Fruit fly (Drosophila melanogaster): ENCODE data around the gene out.

Gene out

dm6 chrX:19361406-19361859 is 39.5 kb upstream of the out start (continued):
- peak; percentile 77 for TF ChIP-seq spab (GFP tag; optimal IDR thresholded peaks at IDR 0.05)
- no peak for TF ChIP-seq Eip93F (GFP tag; optimal IDR thresholded peaks at IDR 0.05)
- TF ChIP-seq cyc (GFP tag; optimal IDR thresholded peaks at IDR 0.05) = peak; percentile 87
- peak; percentile 89 for TF ChIP-seq net (GFP tag; optimal IDR thresholded peaks at IDR 0.05)
- TF ChIP-seq dsx (GFP tag; optimal IDR thresholded peaks at IDR 0.05; ENCODE audit: poor library complexity, severe bottlenecking) = peak; percentile 79
- peak; percentile 75 for TF ChIP-seq CG3032 (tag; optimal IDR thresholded peaks at IDR 0.05)
- TF ChIP-seq Sox102F (GFP tag; optimal IDR thresholded peaks at IDR 0.05) = peak; percentile 86
- TF ChIP-seq Ets21C (GFP tag; optimal IDR thresholded peaks at IDR 0.05) = peak; percentile 73
- TF ChIP-seq ss (GFP tag; optimal IDR thresholded peaks at IDR 0.05) = peak; percentile 49 to 74
- TF ChIP-seq Eip78C (GFP tag) = peak; percentile 96
- TF ChIP-seq CG10669 (GFP tag; optimal IDR thresholded peaks at IDR 0.05) = peak; percentile 85
- peak; percentile 91 for TF ChIP-seq CG6163 (GFP tag; IDR thresholded peaks at IDR 0.05)
- peak; percentile 90 for TF ChIP-seq CG3919 (GFP tag; optimal IDR thresholded peaks at IDR 0.05)
- TF ChIP-seq Hr38 (GFP tag; optimal IDR thresholded peaks at IDR 0.05) = no peak
- TF ChIP-seq Gug (GFP tag; IDR thresholded peaks at IDR 0.05) = peak; percentile 44

- TF ChIP-seq svp (GFP tag) (peak; percentile 29), lz (GFP tag; optimal IDR thresholded peaks at IDR 0.05) (no peak), Sox102F (GFP tag; optimal IDR thresholded peaks at IDR 0.05) (no peak), fkh (GFP tag; optimal IDR thresholded peaks at IDR 0.05) (peak; percentile 68)
These were observed 39.0 kb upstream of the out start for dm6 chrX:19360735-19361405.

- no peak for TF ChIP-seq achi (GFP tag; optimal IDR thresholded peaks at IDR 0.05)
- peak; percentile 69 for TF ChIP-seq Lpt (GFP tag; optimal IDR thresholded peaks at IDR 0.05)
- TF ChIP-seq CG6808 (GFP tag; optimal IDR thresholded peaks at IDR 0.05) = peak; percentile 69
- peak; percentile 78 to 82 for TF ChIP-seq ss (GFP tag; optimal IDR thresholded peaks at IDR 0.05)
- TF ChIP-seq dsx (GFP tag; optimal IDR thresholded peaks at IDR 0.05; ENCODE audit: poor library complexity, severe bottlenecking) = peak; percentile 44
- TF ChIP-seq CG8119 (GFP tag; IDR thresholded peaks at IDR 0.05) = peak; percentile 59; the same call in 1 of the 3 replicates
- peak; percentile 40 for TF ChIP-seq Eip78C (GFP tag)
- no peak for TF ChIP-seq Smox (GFP tag; optimal IDR thresholded peaks at IDR 0.05)
- TF ChIP-seq esn (GFP tag; optimal IDR thresholded peaks at IDR 0.05) = no peak
- TF ChIP-seq CG15336 (GFP tag; IDR thresholded peaks at IDR 0.05) = peak; percentile 40; the same call in 1 of the 2 replicates
- no peak for TF ChIP-seq CG11294 (GFP tag; IDR thresholded peaks at IDR 0.05)
- no peak for TF ChIP-seq Blimp-1 (GFP tag; optimal IDR thresholded peaks at IDR 0.05)
- no peak for TF ChIP-seq fkh (GFP tag; optimal IDR thresholded peaks at IDR 0.05)
- no peak for TF ChIP-seq Gug (GFP tag; IDR thresholded peaks at IDR 0.05)
- TF ChIP-seq net (GFP tag; optimal IDR thresholded peaks at IDR 0.05) = peak; percentile 19
- TF ChIP-seq CG34406 (GFP tag; optimal IDR thresholded peaks at IDR 0.05) = no peak
- TF ChIP-seq spab (GFP tag; optimal IDR thresholded peaks at IDR 0.05) = peak; percentile 38
- TF ChIP-seq CG6163 (GFP tag; IDR thresholded peaks at IDR 0.05) = peak; percentile 62; the same call in 2 of the 3 replicates
- peak; percentile 52 for TF ChIP-seq CG16779 (tag; optimal IDR thresholded peaks at IDR 0.05)
- TF ChIP-seq dac (GFP tag; optimal IDR thresholded peaks at IDR 0.05) = no peak
- no peak for TF ChIP-seq eg (GFP tag; IDR thresholded peaks at IDR 0.05)
- peak in 1 of 2 experiments; percentile 21 for TF ChIP-seq salr (GFP tag; optimal IDR thresholded peaks at IDR 0.05)
- no peak for TF ChIP-seq fd85E (GFP tag; optimal IDR thresholded peaks at IDR 0.05)
- TF ChIP-seq CG10669 (GFP tag; optimal IDR thresholded peaks at IDR 0.05) = peak; percentile 8
- no peak for TF ChIP-seq svp (GFP tag)
- TF ChIP-seq Ets96B (tag; optimal IDR thresholded peaks at IDR 0.05) = peak; percentile 18
- TF ChIP-seq CG6276 (GFP tag; optimal IDR thresholded peaks at IDR 0.05) = peak; percentile 49
- TF ChIP-seq Sox14 (GFP tag; optimal IDR thresholded peaks at IDR 0.05) = no peak
- TF ChIP-seq CG3919 (GFP tag; optimal IDR thresholded peaks at IDR 0.05) = no peak
- peak; percentile 1 for TF ChIP-seq CG6854 (GFP tag; optimal IDR thresholded peaks at IDR 0.05)
- peak; percentile 63 for TF ChIP-seq CG9139 (GFP tag; optimal IDR thresholded peaks at IDR 0.05)
- no peak for TF ChIP-seq Sox15 (GFP tag; optimal IDR thresholded peaks at IDR 0.05)
These were observed 37.1 kb upstream of the out start for dm6 chrX:19358948-19359506.

All from whole organism, prepupa.